Fruit fly (Drosophila melanogaster) whole organism, adult: ENCODE results near the gene bor.

Source experiments
- CG11617 ChIP-seq: fragments of 200-800 bp; sonication (Bioruptor generic); optimal IDR thresholded peaks from 2 replicates; lab custom pipeline; 2017; ENCODE audit warnings: mild to moderate bottlenecking, missing biosample characterization, missing genetic modification reagents, missing genetic modification characterization
- CG12768 ChIP-seq: fragments of 200-800 bp; sonication (Bioruptor generic); optimal IDR thresholded peaks from 2 replicates; lab custom pipeline; 2017; ENCODE audit warnings: missing biosample characterization, missing genetic modification characterization, mild to moderate bottlenecking, moderate library complexity, missing genetic modification reagents
- CG14711 ChIP-seq: fragments of 200-800 bp; sonication (Bioruptor generic); optimal IDR thresholded peaks from 2 replicates; lab custom pipeline; 2018; ENCODE audit warnings: missing biosample characterization, mild to moderate bottlenecking, missing genetic modification characterization, moderate library complexity
- CG1620 ChIP-seq: fragments of 200-800 bp; sonication (Bioruptor generic); optimal IDR thresholded peaks from 2 replicates; lab custom pipeline; 2016; ENCODE audit warnings: missing biosample characterization, missing genetic modification characterization
- CG33017 ChIP-seq: fragments of 200-800 bp; sonication (Bioruptor generic); optimal IDR thresholded peaks from 2 replicates; lab custom pipeline; 2018; ENCODE audit warnings: missing biosample characterization, mild to moderate bottlenecking, missing genetic modification characterization, moderate library complexity
- CG5204 ChIP-seq: fragments of 200-800 bp; sonication (Bioruptor generic); optimal IDR thresholded peaks from 2 replicates; lab custom pipeline; 2016; ENCODE audit warnings: missing biosample characterization, missing genetic modification characterization
- CG7045 ChIP-seq: fragments of 200-800 bp; sonication (Bioruptor generic); optimal IDR thresholded peaks from 2 replicates; lab custom pipeline; 2017; ENCODE audit warnings: missing biosample characterization, mild to moderate bottlenecking, missing genetic modification characterization
- CG7101 ChIP-seq: fragments of 200-800 bp; sonication (Bioruptor generic); optimal IDR thresholded peaks from 2 replicates; lab custom pipeline; 2018; ENCODE audit warnings: missing biosample characterization, mild to moderate bottlenecking, missing genetic modification characterization, moderate library complexity
- Clk ChIP-seq: fragments of 200-800 bp; sonication (Bioruptor generic); optimal IDR thresholded peaks from 2 replicates; lab custom pipeline; 2017; ENCODE audit warnings: missing biosample characterization, missing genetic modification characterization
- Crg-1 ChIP-seq: fragments of 200-800 bp; sonication (Bioruptor generic); optimal IDR thresholded peaks from 2 replicates; lab custom pipeline; 2016; ENCODE audit warnings: missing biosample characterization, missing genetic modification characterization
- Hr96 ChIP-seq: fragments of 200-800 bp; sonication (Bioruptor generic); optimal IDR thresholded peaks from 2 replicates; lab custom pipeline; 2016; ENCODE audit warnings: missing biosample characterization, missing genetic modification characterization
- Mnt ChIP-seq: fragments of 200-800 bp; sonication (Bioruptor generic); optimal IDR thresholded peaks from 2 replicates; lab custom pipeline; 2016; ENCODE audit warnings: missing biosample characterization, mild to moderate bottlenecking, missing genetic modification characterization
- bab1 ChIP-seq: fragments of 200-800 bp; sonication (Bioruptor generic); optimal IDR thresholded peaks from 3 replicates; lab custom pipeline; 2019; ENCODE audit warnings: missing biosample characterization, mild to moderate bottlenecking, missing genetic modification characterization, moderate library complexity
- cic ChIP-seq: fragments of 200-800 bp; sonication (Bioruptor generic); optimal IDR thresholded peaks from 2 replicates; lab custom pipeline; 2017; ENCODE audit warnings: missing biosample characterization, mild to moderate bottlenecking, missing genetic modification characterization, moderate library complexity
- cnc ChIP-seq, 2 experiments: fragments of >200 bp; optimal IDR thresholded peaks; 2 replicates each; lab custom pipeline; 2017
- kay ChIP-seq: fragments of 200-800 bp; sonication (Bioruptor generic); peaks from one replicate; lab custom pipeline; 2016; ENCODE audit warnings: missing biosample characterization, missing genetic modification characterization, borderline replicate concordance
- ovo ChIP-seq: fragments of 200-800 bp; sonication (Bioruptor generic); optimal IDR thresholded peaks from 2 replicates; lab custom pipeline; 2016; ENCODE audit warnings: missing biosample characterization, missing genetic modification characterization
- pad ChIP-seq: fragments of 200-800 bp; sonication (Bioruptor generic); optimal IDR thresholded peaks from 3 replicates; lab custom pipeline; 2017; ENCODE audit warnings: missing biosample characterization, missing genetic modification characterization, mild to moderate bottlenecking, moderate library complexity, missing genetic modification reagents
- tj ChIP-seq: fragments of 200-800 bp; sonication (Bioruptor generic); optimal IDR thresholded peaks from 3 replicates; lab custom pipeline; 2017; ENCODE audit warnings: missing biosample characterization, mild to moderate bottlenecking, missing genetic modification characterization, moderate library complexity
- toe ChIP-seq: fragments of 200-800 bp; sonication (Bioruptor generic); optimal IDR thresholded peaks from 2 replicates; lab custom pipeline; 2016; ENCODE audit warnings: missing biosample characterization, missing genetic modification characterization

Gene bor

dm6 chr3R:16235215-16235937, 28.5 kb downstream of the bor start:
- TF ChIP-seq CG11617 (no peak), CG5204 (no peak), Clk (GFP tag; lab: Kevin White, UChicago) (peak; percentile 48), CG12768 (GFP tag; lab: Kevin White, UChicago) (peak; percentile 47), Mnt (GFP tag; lab: Kevin White, UChicago) (peak; percentile 75), Hr96 (GFP tag; lab: Kevin White, UChicago) (peak; percentile 61), CG7101 (tag; lab: Kevin White, UChicago) (no peak), CG14711 (tag; lab: Kevin White, UChicago) (no peak), ovo (peak; percentile 22), kay (GFP tag; lab: Kevin White, UChicago) (peak; percentile 95), toe (GFP tag; lab: Kevin White, UChicago) (peak; percentile 59), pad (peak; percentile 27), Crg-1 (GFP tag; lab: Kevin White, UChicago) (peak; percentile 12), CG1620 (GFP tag; lab: Kevin White, UChicago) (no peak), cnc (optimal IDR thresholded peaks at IDR 0.05; lab: Kevin White, UChicago) (no peak), bab1 (GFP tag; lab: Kevin White, UChicago) (peak; percentile 2), cic (GFP tag; lab: Kevin White, UChicago) (peak; percentile 91)

- TF ChIP-seq CG7101 (tag; lab: Kevin White, UChicago) (no peak), kay (GFP tag; lab: Kevin White, UChicago) (no peak), toe (GFP tag; lab: Kevin White, UChicago) (no peak), CG7045 (GFP tag; lab: Kevin White, UChicago) (no peak), tj (GFP tag; lab: Kevin White, UChicago) (no peak), Hr96 (GFP tag; lab: Kevin White, UChicago) (no peak), cnc (optimal IDR thresholded peaks at IDR 0.05; lab: Kevin White, UChicago) (no peak)
Measured at dm6 chr3R:16234745-16235149, 29.2 kb downstream of the bor start.

dm6 chr3R:16234298-16234697, 29.6 kb downstream of the bor start:
- no peak for TF ChIP-seq cic (GFP tag; lab: Kevin White, UChicago)
- no peak for TF ChIP-seq CG5204
- TF ChIP-seq CG33017 (tag; lab: Kevin White, UChicago): no peak
- no peak for TF ChIP-seq pad
- no peak for TF ChIP-seq CG7101 (tag; lab: Kevin White, UChicago)
- TF ChIP-seq Mnt (GFP tag; lab: Kevin White, UChicago): no peak
- TF ChIP-seq Crg-1 (GFP tag; lab: Kevin White, UChicago): no peak
- no peak for TF ChIP-seq Hr96 (GFP tag; lab: Kevin White, UChicago)
- no peak for TF ChIP-seq CG12768 (GFP tag; lab: Kevin White, UChicago)
- TF ChIP-seq tj (GFP tag; lab: Kevin White, UChicago): no peak
- TF ChIP-seq Clk (GFP tag; lab: Kevin White, UChicago): no peak
- no peak for TF ChIP-seq cnc (optimal IDR thresholded peaks at IDR 0.05; lab: Kevin White, UChicago)
- no peak for TF ChIP-seq toe (GFP tag; lab: Kevin White, UChicago)
- no peak for TF ChIP-seq CG14711 (tag; lab: Kevin White, UChicago)
- TF ChIP-seq kay (GFP tag; lab: Kevin White, UChicago): no peak
- TF ChIP-seq bab1 (GFP tag; lab: Kevin White, UChicago): no peak
- no peak for TF ChIP-seq CG7045 (GFP tag; lab: Kevin White, UChicago)

dm6 chr3R:16232569-16232968, 31.3 kb downstream of the bor start:
- TF ChIP-seq CG33017 (tag; lab: Kevin White, UChicago) (no peak), CG5204 (no peak), CG7045 (GFP tag; lab: Kevin White, UChicago) (no peak), pad (no peak)

dm6 chr3R:16231385-16232307, 32.3 kb downstream of the bor start:
- TF ChIP-seq Hr96 (GFP tag; lab: Kevin White, UChicago) (peak; percentile 65), CG5204 (peak; percentile 67), cic (GFP tag; lab: Kevin White, UChicago) (peak; percentile 81), CG33017 (tag; lab: Kevin White, UChicago) (peak; percentile 8), CG14711 (tag; lab: Kevin White, UChicago) (peak; percentile 19), tj (GFP tag; lab: Kevin White, UChicago) (peak; percentile 93), Mnt (GFP tag; lab: Kevin White, UChicago) (peak; percentile 93), cnc (optimal IDR thresholded peaks at IDR 0.05; lab: Kevin White, UChicago) (no peak), toe (GFP tag; lab: Kevin White, UChicago) (peak; percentile 13), CG7101 (tag; lab: Kevin White, UChicago) (peak; percentile 18), CG11617 (peak; percentile 49), bab1 (GFP tag; lab: Kevin White, UChicago) (peak; percentile 68), Crg-1 (GFP tag; lab: Kevin White, UChicago) (peak; percentile 55), Clk (GFP tag; lab: Kevin White, UChicago) (peak; percentile 15), CG7045 (GFP tag; lab: Kevin White, UChicago) (peak; percentile 68), CG12768 (GFP tag; lab: Kevin White, UChicago) (no peak), pad (peak; percentile 35), ovo (no peak), kay (GFP tag; lab: Kevin White, UChicago) (no peak), CG1620 (GFP tag; lab: Kevin White, UChicago) (peak; percentile 41)
